Fruit fly (Drosophila melanogaster) whole organism, prepupa: Measurements from ENCODE around the gene CG15525.
A peak's percentile ranks its signal among the peaks of the same experiment; 100 is the strongest.

ENCODE experiments used
- Blimp-1 ChIP-seq: fragments of 200-800 bp; sonication (Bioruptor generic); optimal IDR thresholded peaks from 3 replicates; lab custom pipeline; 2017; ENCODE audit warnings: missing biosample characterization, missing genetic modification characterization, mild to moderate bottlenecking, moderate library complexity, missing genetic modification reagents
- CG10631 ChIP-seq: fragments of 200-800 bp; sonication (Bioruptor generic); optimal IDR thresholded peaks from 2 replicates; lab custom pipeline; 2016; ENCODE audit warnings: missing biosample characterization, missing genetic modification characterization
- CG11902 ChIP-seq: fragments of 200-800 bp; sonication (Bioruptor generic); optimal IDR thresholded peaks from 3 replicates; lab custom pipeline; 2016; ENCODE audit warnings: missing biosample characterization, missing genetic modification characterization
- CG1621 ChIP-seq: fragments of 200-800 bp; sonication (Bioruptor generic); optimal IDR thresholded peaks from 3 replicates; lab custom pipeline; 2018; ENCODE audit warnings: missing biosample characterization, mild to moderate bottlenecking, missing genetic modification characterization
- CG3032 ChIP-seq: fragments of 200-800 bp; optimal IDR thresholded peaks from 2 replicates; lab custom pipeline; 2019; ENCODE audit warnings: missing biosample characterization, mild to moderate bottlenecking, missing genetic modification characterization, moderate library complexity
- CG31627 ChIP-seq: fragments of 200-800 bp; sonication (Bioruptor generic); optimal IDR thresholded peaks from 3 replicates; lab custom pipeline; 2016; ENCODE audit warnings: missing biosample characterization, missing genetic modification characterization
- CG32006 ChIP-seq: fragments of 200-800 bp; sonication (Bioruptor generic); optimal IDR thresholded peaks from 3 replicates; lab custom pipeline; 2017; ENCODE audit warnings: missing biosample characterization, mild to moderate bottlenecking, missing genetic modification characterization
- CG3919 ChIP-seq: fragments of 200-800 bp; sonication (Bioruptor generic); optimal IDR thresholded peaks from 3 replicates; lab custom pipeline; 2016; ENCODE audit warnings: missing biosample characterization, missing genetic modification characterization
- CG6163 ChIP-seq: fragments of 200-800 bp; sonication (Bioruptor generic); IDR thresholded peaks from 3 replicates; pipeline ENCODE4 v1.3.6; 2022; ENCODE audit warnings: missing biosample characterization, missing genetic modification characterization
- CG6792 ChIP-seq: fragments of 200-800 bp; sonication (Bioruptor generic); optimal IDR thresholded peaks from 3 replicates; lab custom pipeline; 2016; ENCODE audit warnings: missing biosample characterization, missing genetic modification characterization
- CG6808 ChIP-seq: fragments of 200-800 bp; sonication (Bioruptor generic); optimal IDR thresholded peaks from 3 replicates; lab custom pipeline; 2017; ENCODE audit warnings: missing biosample characterization, missing genetic modification characterization, mild to moderate bottlenecking, moderate library complexity, missing genetic modification reagents
- CG6854 ChIP-seq: fragments of 200-800 bp; sonication (Bioruptor generic); optimal IDR thresholded peaks from 2 replicates; lab custom pipeline; 2017; ENCODE audit warnings: missing biosample characterization, mild to moderate bottlenecking, missing genetic modification characterization
- CG8119 ChIP-seq: fragments of 200-800 bp; sonication (Bioruptor generic); IDR thresholded peaks from 3 replicates; pipeline ENCODE4 v1.3.6; 2022; ENCODE audit warnings: missing biosample characterization, missing genetic modification characterization
- CG9139 ChIP-seq: fragments of 200-800 bp; sonication (Bioruptor generic); optimal IDR thresholded peaks from 3 replicates; lab custom pipeline; 2017; ENCODE audit warnings: missing biosample characterization, mild to moderate bottlenecking, missing genetic modification characterization
- Eip78C ChIP-seq: fragments of 200-800 bp; sonication (Bioruptor generic); peaks from one replicate; lab custom pipeline; 2016; ENCODE audit warnings: missing biosample characterization, missing genetic modification characterization
- Ets96B ChIP-seq: fragments of 200-800 bp; optimal IDR thresholded peaks from 2 replicates; lab custom pipeline; 2019; ENCODE audit warnings: missing biosample characterization, mild to moderate bottlenecking, missing genetic modification characterization, moderate library complexity
- Gug ChIP-seq: fragments of 200-800 bp; sonication (Bioruptor generic); IDR thresholded peaks from 2 replicates; pipeline ENCODE4 v1.3.6; 2022; ENCODE audit warnings: missing biosample characterization, missing genetic modification characterization
- Hr39 ChIP-seq: fragments of 200-800 bp; sonication (Bioruptor generic); optimal IDR thresholded peaks from 2 replicates; lab custom pipeline; 2016; ENCODE audit warnings: missing biosample characterization, missing genetic modification characterization
- Hr4 ChIP-seq: fragments of 200-800 bp; sonication (Bioruptor generic); optimal IDR thresholded peaks from 3 replicates; lab custom pipeline; 2016; ENCODE audit warnings: missing biosample characterization, missing genetic modification characterization
- Met ChIP-seq: fragments of 200-800 bp; sonication (Bioruptor generic); optimal IDR thresholded peaks from 3 replicates; lab custom pipeline; 2016; ENCODE audit warnings: missing biosample characterization, missing genetic modification characterization
- OdsH ChIP-seq: fragments of 200-800 bp; sonication (Bioruptor generic); optimal IDR thresholded peaks from 3 replicates; lab custom pipeline; 2016; ENCODE audit warnings: missing biosample characterization, missing genetic modification characterization
- Smox ChIP-seq: fragments of 200-800 bp; sonication (Bioruptor generic); optimal IDR thresholded peaks from 3 replicates; lab custom pipeline; 2016; ENCODE audit warnings: missing biosample characterization, missing genetic modification characterization
- Sox14 ChIP-seq: fragments of 200-800 bp; sonication (Bioruptor generic); optimal IDR thresholded peaks from 3 replicates; lab custom pipeline; 2016; ENCODE audit warnings: missing biosample characterization, missing genetic modification characterization
- achi ChIP-seq: fragments of 200-800 bp; sonication (Bioruptor generic); optimal IDR thresholded peaks from 3 replicates; lab custom pipeline; 2016; ENCODE audit warnings: missing biosample characterization, missing genetic modification characterization
- acj6 ChIP-seq: fragments of 200-800 bp; sonication (Bioruptor generic); optimal IDR thresholded peaks from 3 replicates; lab custom pipeline; 2016; ENCODE audit warnings: missing biosample characterization, missing genetic modification characterization
- cyc ChIP-seq: fragments of 200-800 bp; sonication (Bioruptor generic); optimal IDR thresholded peaks from 3 replicates; lab custom pipeline; 2016; ENCODE audit warnings: missing biosample characterization, missing genetic modification characterization
- dac ChIP-seq: fragments of 200-800 bp; sonication (Bioruptor generic); optimal IDR thresholded peaks from 2 replicates; lab custom pipeline; 2017; ENCODE audit warnings: missing biosample characterization, mild to moderate bottlenecking, missing genetic modification characterization
- dsx ChIP-seq: fragments of 200-800 bp; optimal IDR thresholded peaks from 3 replicates; lab custom pipeline; 2019; ENCODE audit warnings: missing biosample characterization, mild to moderate bottlenecking, missing genetic modification characterization, moderate library complexity; ENCODE audit not compliant: poor library complexity, severe bottlenecking
- eg ChIP-seq: fragments of 200-800 bp; sonication (Bioruptor generic); IDR thresholded peaks from 3 replicates; pipeline ENCODE4 v1.3.6; 2022; ENCODE audit warnings: missing biosample characterization, missing genetic modification characterization
- esn ChIP-seq: fragments of 200-800 bp; sonication (Bioruptor generic); optimal IDR thresholded peaks from 2 replicates; lab custom pipeline; 2016; ENCODE audit warnings: missing biosample characterization, mild to moderate bottlenecking, missing genetic modification characterization, moderate library complexity
- fd85E ChIP-seq: fragments of 200-800 bp; sonication (Bioruptor generic); optimal IDR thresholded peaks from 3 replicates; lab custom pipeline; 2016; ENCODE audit warnings: missing biosample characterization, missing genetic modification characterization
- fkh ChIP-seq: fragments of 200-800 bp; sonication (Bioruptor generic); optimal IDR thresholded peaks from 3 replicates; lab custom pipeline; 2017; ENCODE audit warnings: missing biosample characterization, mild to moderate bottlenecking, missing genetic modification characterization, moderate library complexity
- lz ChIP-seq: fragments of 200-800 bp; sonication (Bioruptor generic); optimal IDR thresholded peaks from 3 replicates; lab custom pipeline; 2016; ENCODE audit warnings: missing biosample characterization, missing genetic modification characterization
- pdm3 ChIP-seq: fragments of 200-800 bp; sonication (Bioruptor generic); optimal IDR thresholded peaks from 3 replicates; lab custom pipeline; 2016; ENCODE audit warnings: missing biosample characterization, missing genetic modification characterization
- salr ChIP-seq, 2 experiments: fragments of 200-800 bp; sonication (Bioruptor generic); optimal IDR thresholded peaks; 3 replicates each; lab custom pipeline; 2016 to 2018; ENCODE audit warnings: missing biosample characterization in 2 of 2, missing genetic modification characterization in 2 of 2, mild to moderate bottlenecking in 1 of 2
- ss ChIP-seq, 2 experiments: fragments of 200-800 bp; sonication (Bioruptor generic); optimal IDR thresholded peaks; 2 replicates in 1 of 2; 3 replicates in 1 of 2; lab custom pipeline; 2017 to 2018; ENCODE audit warnings: mild to moderate bottlenecking in 2 of 2, missing biosample characterization in 2 of 2, missing genetic modification characterization in 2 of 2, moderate library complexity in 1 of 2
- svp ChIP-seq: fragments of 200-800 bp; sonication (Bioruptor generic); peaks from one replicate; lab custom pipeline; 2016; ENCODE audit warnings: missing biosample characterization, missing genetic modification characterization
- topi ChIP-seq: fragments of 200-800 bp; sonication (Bioruptor generic); optimal IDR thresholded peaks from 3 replicates; lab custom pipeline; 2016; ENCODE audit warnings: missing biosample characterization, missing genetic modification characterization
- vri ChIP-seq: fragments of 200-800 bp; sonication (Bioruptor generic); optimal IDR thresholded peaks from 3 replicates; lab custom pipeline; 2016; ENCODE audit warnings: missing biosample characterization, mild to moderate bottlenecking, missing genetic modification characterization

The CG15525 gene

DNA sequence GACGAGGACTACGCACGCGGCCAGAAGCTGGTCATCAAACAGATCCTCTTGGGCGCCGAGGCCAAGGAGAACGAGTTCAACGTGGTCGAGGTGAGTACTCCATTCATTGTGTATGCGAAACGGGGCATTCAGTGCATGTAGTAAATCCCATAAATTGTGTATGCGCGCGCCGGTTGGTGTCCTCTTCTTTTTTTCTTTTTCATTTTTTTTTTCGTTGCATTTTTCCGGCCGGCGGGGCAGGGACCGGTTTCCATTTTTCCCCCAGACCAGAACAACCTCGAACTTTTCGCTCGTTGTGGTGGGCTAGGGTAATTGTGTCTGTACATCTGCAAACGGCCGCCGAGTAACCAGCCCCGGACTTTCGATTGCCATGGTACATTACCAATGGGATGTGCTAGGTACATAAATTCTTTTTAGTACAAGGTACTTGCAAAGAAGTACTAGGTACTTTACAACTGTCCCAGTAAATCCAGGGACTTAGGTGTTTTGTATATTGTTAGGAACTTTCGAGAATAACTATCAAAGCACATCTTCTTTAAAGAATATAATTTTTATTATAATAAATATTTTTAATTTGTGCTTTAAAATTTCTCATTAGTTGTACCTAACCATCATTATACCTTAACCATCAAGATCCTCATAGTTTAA, 8.0 kb upstream of the CG15525 start (continued):
- TF ChIP-seq Sox14 (GFP tag; lab: Kevin White, UChicago), result no peak
- no peak for TF ChIP-seq esn (GFP tag; lab: Kevin White, UChicago)
- TF ChIP-seq Hr4 (GFP tag; lab: Kevin White, UChicago), result no peak
- no peak for TF ChIP-seq CG6792 (GFP tag; lab: Kevin White, UChicago)
- TF ChIP-seq CG8119 (GFP tag; lab: Robert Waterston, UW), result peak; percentile 67
- peak; percentile 49 for TF ChIP-seq Ets96B (tag; lab: Kevin White, UChicago)
- no peak for TF ChIP-seq acj6 (GFP tag; lab: Kevin White, UChicago)
- peak; percentile 75 for TF ChIP-seq CG9139

DNA sequence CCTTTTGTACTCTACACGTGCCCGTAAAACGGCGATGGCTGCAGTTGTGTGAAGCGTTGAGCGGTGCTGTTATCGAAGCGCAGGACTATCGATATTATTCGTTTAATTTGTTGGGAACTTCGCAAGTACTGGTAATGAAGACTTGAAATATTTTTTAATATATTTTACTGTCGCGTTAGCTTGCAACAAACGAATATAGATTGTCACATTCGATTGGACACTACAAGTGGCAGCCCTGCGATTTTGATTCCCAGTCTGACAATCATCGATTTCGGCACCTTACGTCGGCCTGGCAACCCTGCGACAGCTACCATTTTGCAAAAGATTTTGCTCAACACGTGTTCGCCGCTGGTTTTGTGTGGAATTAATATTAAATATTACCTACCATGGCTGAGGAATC, 7.2 kb upstream of the CG15525 start, which contains the start of the genes Nlp and Nph:
TSS of gene Nlp (plus strand) at position 138 of the 400 bp plus-strand sequence.
TSS of gene Nph (minus strand) at position 214 of the 400 bp plus-strand sequence.
- TF ChIP-seq CG6792 (GFP tag; lab: Kevin White, UChicago) (no peak), Eip78C (GFP tag; lab: Kevin White, UChicago) (peak; percentile 44), CG6854 (GFP tag; lab: Kevin White, UChicago) (no peak), Blimp-1 (GFP tag; lab: Kevin White, UChicago) (no peak), cyc (GFP tag; lab: Kevin White, UChicago) (peak; percentile 17), OdsH (no peak), CG31627 (GFP tag; lab: Kevin White, UChicago) (peak; percentile 13), topi (peak; percentile 12), CG9139 (no peak), CG32006 (GFP tag; lab: Kevin White, UChicago) (no peak), dsx (GFP tag; lab: Kevin White, UChicago) (no peak), Sox14 (GFP tag; lab: Kevin White, UChicago) (peak; percentile 62), esn (GFP tag; lab: Kevin White, UChicago) (peak; percentile 34), lz (GFP tag; lab: Kevin White, UChicago) (peak; percentile 22), Hr39 (GFP tag; lab: Kevin White, UChicago) (peak; percentile 27), CG6163 (GFP tag; lab: Robert Waterston, UW) (no peak), CG1621 (peak; percentile 63), Gug (GFP tag; lab: Robert Waterston, UW) (no peak), pdm3 (GFP tag; lab: Kevin White, UChicago) (no peak), CG3032 (tag; lab: Kevin White, UChicago) (peak; percentile 4), CG8119 (GFP tag; lab: Robert Waterston, UW) (no peak), CG3919 (GFP tag; lab: Kevin White, UChicago) (peak; percentile 20), CG11902 (GFP tag; lab: Kevin White, UChicago) (no peak)

DNA sequence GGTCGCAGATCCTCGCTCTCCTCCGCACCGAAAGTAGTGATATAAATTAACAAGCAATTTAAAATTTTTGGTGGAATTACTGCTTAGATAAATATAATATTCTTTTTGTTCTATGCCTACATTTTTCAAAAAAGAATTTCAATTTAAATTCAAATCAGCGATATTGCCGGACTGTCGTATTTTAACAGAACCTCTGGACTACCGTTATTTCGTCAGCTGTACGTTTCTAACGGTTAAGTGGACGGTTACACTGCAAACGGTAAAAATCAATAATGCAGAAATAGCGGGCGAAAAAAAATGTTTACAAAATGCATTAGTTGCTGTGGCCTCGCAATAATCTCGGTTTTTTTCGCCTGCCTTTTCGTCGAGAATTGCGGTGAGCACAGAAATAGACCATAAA, 2.8 kb upstream of the CG15525 start, which contains the start of gene Tace:
TSS of gene Tace (plus strand) at position 245 of the 400 bp plus-strand sequence.
- TF ChIP-seq lz (GFP tag; lab: Kevin White, UChicago) (no peak), Eip78C (GFP tag; lab: Kevin White, UChicago) (no peak), salr (GFP tag; optimal IDR thresholded peaks at IDR 0.05; lab: Kevin White, UChicago) (no peak), CG6808 (GFP tag; lab: Kevin White, UChicago) (no peak), ss (GFP tag; optimal IDR thresholded peaks at IDR 0.05; lab: Kevin White, UChicago) (no peak)

DNA sequence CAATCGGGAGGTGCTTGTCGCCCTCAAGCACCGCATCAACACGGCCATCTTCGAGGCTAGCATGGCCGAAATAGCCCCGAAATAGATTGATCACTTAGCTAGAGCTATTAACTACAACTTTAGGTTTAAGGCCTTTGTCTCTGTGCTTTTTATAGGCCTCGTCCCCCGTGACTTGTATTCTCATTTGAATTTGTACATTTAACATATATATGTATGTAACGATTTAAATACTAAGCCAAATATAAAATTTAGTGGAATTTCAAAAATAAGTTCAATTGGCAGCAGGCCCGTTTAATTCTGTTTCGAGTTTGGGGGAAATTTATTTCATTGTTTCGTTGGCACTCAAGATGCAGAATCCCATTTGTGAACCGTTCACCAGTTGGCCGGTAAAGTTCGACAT, 2.0 kb upstream of the CG15525 start, which contains the start of gene CG34298:
TSS of gene CG34298 (plus strand) at position 301 of the 400 bp plus-strand sequence.
- no peak for TF ChIP-seq Met (GFP tag; lab: Kevin White, UChicago)
- no peak for TF ChIP-seq dac (GFP tag; lab: Kevin White, UChicago)
- TF ChIP-seq svp (GFP tag; lab: Kevin White, UChicago), result no peak
- no peak for TF ChIP-seq Hr39 (GFP tag; lab: Kevin White, UChicago)
- TF ChIP-seq fkh (GFP tag; lab: Kevin White, UChicago), result no peak
- no peak for TF ChIP-seq Smox (GFP tag; lab: Kevin White, UChicago)
- TF ChIP-seq fd85E (GFP tag; lab: Kevin White, UChicago), result no peak
- TF ChIP-seq dsx (GFP tag; lab: Kevin White, UChicago), result no peak
- no peak for TF ChIP-seq topi
- no peak for TF ChIP-seq achi (GFP tag; lab: Kevin White, UChicago)
- no peak for TF ChIP-seq CG31627 (GFP tag; lab: Kevin White, UChicago)
- TF ChIP-seq eg (GFP tag; lab: Robert Waterston, UW), result no peak
- TF ChIP-seq CG3919 (GFP tag; lab: Kevin White, UChicago), result no peak
- no peak for TF ChIP-seq CG10631 (GFP tag; lab: Kevin White, UChicago)
- TF ChIP-seq vri (GFP tag; lab: Kevin White, UChicago), result no peak
- no peak for TF ChIP-seq Blimp-1 (GFP tag; lab: Kevin White, UChicago)
- no peak for TF ChIP-seq esn (GFP tag; lab: Kevin White, UChicago)
- TF ChIP-seq salr (GFP tag; optimal IDR thresholded peaks at IDR 0.05; lab: Kevin White, UChicago), result no peak
- no peak for TF ChIP-seq CG9139
- TF ChIP-seq, all 60 proteins: peak for 0
